Worm (Caenorhabditis elegans): ENCODE results near the gene ugt-60.

- TF ChIP-seq flt-1 (GFP tag; IDR thresholded peaks at IDR 0.05) (no peak), tab-1 (GFP tag; IDR thresholded peaks at IDR 0.05) (no peak), ref-1 (GFP tag; conservative IDR thresholded peaks at IDR 0.05) (no peak)
Measured at ce11 chrIII:9669546-9669945, 9.3 kb downstream of the ugt-60 start.

Measured in whole organism, midembryonic.